Worm (Caenorhabditis elegans): Measurements from ENCODE around the gene C50H2.7.

ce11 chrV:9906115-9906514, 16.5 kb upstream of the C50H2.7 start, which contains the start of gene fipr-11:
- TF ChIP-seq egl-27 (tag; optimal IDR thresholded peaks at IDR 0.05), result no peak
- no peak for TF ChIP-seq ceh-16 (tag; optimal IDR thresholded peaks at IDR 0.05)
